Fruit fly (Drosophila melanogaster) whole organism, embryonic: ENCODE data around the gene CG44261.

Experiments
- CG10209 ChIP-seq: fragments of 200-800 bp; sonication (Bioruptor generic); optimal IDR thresholded peaks from 3 replicates; lab custom pipeline; 2017; ENCODE audit warnings: missing biosample characterization, mild to moderate bottlenecking, missing genetic modification characterization, missing genetic modification reagents
- CG12219 ChIP-seq: fragments of 200-800 bp; sonication (Bioruptor generic); optimal IDR thresholded peaks from 3 replicates; lab custom pipeline; 2018; ENCODE audit warnings: missing biosample characterization, mild to moderate bottlenecking, missing genetic modification characterization
- CG13894 ChIP-seq: fragments of 200-800 bp; sonication (Bioruptor generic); optimal IDR thresholded peaks from 3 replicates; lab custom pipeline; 2018; ENCODE audit warnings: missing biosample characterization, mild to moderate bottlenecking, missing genetic modification characterization, moderate library complexity
- CG14050 ChIP-seq: fragments of 200-800 bp; sonication (Bioruptor generic); IDR thresholded peaks from 3 replicates; pipeline ENCODE4 v1.3.6; 2022; ENCODE audit warnings: missing biosample characterization, missing genetic modification characterization
- CG14441 ChIP-seq: fragments of 200-800 bp; sonication (Bioruptor generic); IDR thresholded peaks from 2 replicates; pipeline ENCODE4 v1.3.6; 2022; ENCODE audit warnings: missing biosample characterization, missing genetic modification characterization
- CG14710 ChIP-seq: fragments of 200-800 bp; sonication (Bioruptor generic); optimal IDR thresholded peaks from 3 replicates; lab custom pipeline; 2019; ENCODE audit warnings: missing biosample characterization, mild to moderate bottlenecking, missing genetic modification characterization, moderate library complexity
- CG15011 ChIP-seq: fragments of 200-800 bp; sonication (Bioruptor generic); optimal IDR thresholded peaks from 3 replicates; lab custom pipeline; 2018; ENCODE audit warnings: missing biosample characterization, mild to moderate bottlenecking, missing genetic modification characterization
- CG15696 ChIP-seq: fragments of 200-800 bp; sonication (Bioruptor generic); optimal IDR thresholded peaks from 2 replicates; lab custom pipeline; 2019; ENCODE audit warnings: missing biosample characterization, mild to moderate bottlenecking, missing genetic modification characterization, moderate library complexity
- CG16813 ChIP-seq: fragments of 200-800 bp; sonication (Bioruptor generic); IDR thresholded peaks from 3 replicates; pipeline ENCODE4 v1.3.6; 2022; ENCODE audit warnings: missing biosample characterization, missing genetic modification characterization; ENCODE audit not compliant: partially characterized antibody
- CG32532 ChIP-seq: fragments of 200-800 bp; sonication (Bioruptor generic); IDR thresholded peaks from 2 replicates; pipeline ENCODE4 v1.3.6; 2022; ENCODE audit warnings: missing biosample characterization, missing genetic modification characterization
- CG34376 ChIP-seq: fragments of 200-800 bp; sonication (Bioruptor generic); optimal IDR thresholded peaks from 2 replicates; lab custom pipeline; 2018; ENCODE audit warnings: missing biosample characterization, mild to moderate bottlenecking, missing genetic modification characterization
- CG6175 ChIP-seq: fragments of 200-800 bp; sonication (Bioruptor generic); IDR thresholded peaks from 3 replicates; pipeline ENCODE4 v1.3.6; 2022; ENCODE audit warnings: missing biosample characterization, missing genetic modification characterization
- CG6272 ChIP-seq: fragments of 200-800 bp; sonication (Bioruptor generic); IDR thresholded peaks from 2 replicates; pipeline ENCODE4 v1.3.6; 2022; ENCODE audit warnings: missing biosample characterization, missing genetic modification characterization
- CG7745 ChIP-seq: fragments of 200-800 bp; sonication (Bioruptor generic); optimal IDR thresholded peaks from 2 replicates; lab custom pipeline; 2018; ENCODE audit warnings: missing biosample characterization, mild to moderate bottlenecking, missing genetic modification characterization, moderate library complexity
- CG8478 ChIP-seq: fragments of >200 bp; optimal IDR thresholded peaks from 2 replicates; lab custom pipeline; 2018
- CG9727 ChIP-seq: fragments of 200-800 bp; sonication (Bioruptor generic); optimal IDR thresholded peaks from 3 replicates; lab custom pipeline; 2017; ENCODE audit warnings: missing biosample characterization, mild to moderate bottlenecking, missing genetic modification characterization
- D19B ChIP-seq: fragments of 200-800 bp; sonication (Bioruptor generic); optimal IDR thresholded peaks from 2 replicates; lab custom pipeline; 2017; ENCODE audit warnings: missing biosample characterization, mild to moderate bottlenecking, missing genetic modification characterization
- Dad ChIP-seq: fragments of 200-800 bp; sonication (Bioruptor generic); optimal IDR thresholded peaks from 3 replicates; lab custom pipeline; 2016; ENCODE audit warnings: missing biosample characterization, missing genetic modification characterization
- Doc2 ChIP-seq: fragments of 200-800 bp; sonication (Bioruptor generic); IDR thresholded peaks from 2 replicates; pipeline ENCODE4 v1.3.6; 2022; ENCODE audit warnings: missing biosample characterization, missing genetic modification characterization
- Hmx ChIP-seq: fragments of 200-800 bp; sonication (Bioruptor generic); optimal IDR thresholded peaks from 2 replicates; lab custom pipeline; 2016; ENCODE audit warnings: missing biosample characterization, missing genetic modification characterization
- Hr78 ChIP-seq, 2 experiments: fragments of 200-800 bp in 1 of 2; fragments of >200 bp in 1 of 2; sonication (Bioruptor generic) in 1 of 2; optimal IDR thresholded peaks; 2 replicates each; lab custom pipeline; 2017 to 2019; ENCODE audit warnings: missing biosample characterization in 2 of 2, missing genetic modification characterization in 2 of 2, mild to moderate bottlenecking in 1 of 2, moderate library complexity in 1 of 2
- NFAT ChIP-seq: fragments of 200-800 bp; sonication (Bioruptor generic); IDR thresholded peaks from 2 replicates; pipeline ENCODE4 v1.3.6; 2022; ENCODE audit warnings: missing biosample characterization, missing genetic modification characterization
- Optix ChIP-seq: fragments of 200-800 bp; sonication (Bioruptor generic); IDR thresholded peaks from 3 replicates; pipeline ENCODE4 v1.3.6; 2022; ENCODE audit warnings: missing biosample characterization, missing genetic modification characterization
- Sox100B ChIP-seq: fragments of 200-800 bp; sonication (Bioruptor generic); optimal IDR thresholded peaks from 3 replicates; lab custom pipeline; 2018; ENCODE audit warnings: missing biosample characterization, mild to moderate bottlenecking, missing genetic modification characterization
- Spps ChIP-seq: fragments of 200-800 bp; sonication (Bioruptor generic); optimal IDR thresholded peaks from 2 replicates; lab custom pipeline; 2018; ENCODE audit warnings: missing biosample characterization, mild to moderate bottlenecking, missing genetic modification characterization
- TFAM ChIP-seq: fragments of 200-800 bp; sonication (Bioruptor generic); optimal IDR thresholded peaks from 2 replicates; lab custom pipeline; 2017; ENCODE audit warnings: missing biosample characterization, missing genetic modification characterization, inconsistent platforms
- Trl ChIP-seq, 3 experiments: fragments of >200 bp in 2 of 3; fragments of 200-800 bp in 1 of 3; sonication (Bioruptor generic) in 1 of 3; optimal IDR thresholded peaks; 2 replicates in 1 of 3; 3 replicates in 2 of 3; lab custom pipeline; 2016 to 2017; ENCODE audit warnings: missing biosample characterization in 1 of 3, missing genetic modification characterization in 1 of 3
- YL-1 ChIP-seq: fragments of 200-800 bp; sonication (Bioruptor generic); optimal IDR thresholded peaks from 3 replicates; lab custom pipeline; 2017; ENCODE audit warnings: missing biosample characterization, mild to moderate bottlenecking, missing genetic modification characterization
- ac ChIP-seq: fragments of 200-800 bp; sonication (Bioruptor generic); optimal IDR thresholded peaks from 3 replicates; lab custom pipeline; 2017; ENCODE audit warnings: missing biosample characterization, mild to moderate bottlenecking, missing genetic modification characterization
- btn ChIP-seq: fragments of 200-800 bp; sonication (Bioruptor generic); optimal IDR thresholded peaks from 2 replicates; lab custom pipeline; 2016; ENCODE audit warnings: missing biosample characterization, missing genetic modification characterization
- cwo ChIP-seq: fragments of 200-800 bp; sonication (Bioruptor generic); optimal IDR thresholded peaks from 3 replicates; lab custom pipeline; 2017; ENCODE audit warnings: missing biosample characterization, missing genetic modification characterization, mild to moderate bottlenecking, moderate library complexity, missing genetic modification reagents
- dpn ChIP-seq, 2 experiments: fragments of 200-800 bp; sonication (Bioruptor generic); optimal IDR thresholded peaks; 3 replicates each; lab custom pipeline; 2016; ENCODE audit warnings: missing biosample characterization in 2 of 2, missing genetic modification characterization in 2 of 2
- esg ChIP-seq: fragments of 200-800 bp; sonication (Bioruptor generic); conservative IDR thresholded peaks from 2 replicates; pipeline ENCODE4 v1.3.6; 2022; ENCODE audit warnings: missing biosample characterization, missing genetic modification characterization
- fd64A ChIP-seq: fragments of 200-800 bp; sonication (Bioruptor generic); optimal IDR thresholded peaks from 3 replicates; lab custom pipeline; 2018; ENCODE audit warnings: missing biosample characterization, mild to moderate bottlenecking, missing genetic modification characterization
- gcm2 ChIP-seq: fragments of 200-800 bp; sonication (Bioruptor generic); optimal IDR thresholded peaks from 2 replicates; lab custom pipeline; 2016; ENCODE audit warnings: missing biosample characterization, missing genetic modification characterization
- gem ChIP-seq: fragments of 200-800 bp; sonication (Bioruptor generic); optimal IDR thresholded peaks from 2 replicates; lab custom pipeline; 2019; ENCODE audit warnings: missing biosample characterization, mild to moderate bottlenecking, missing genetic modification characterization, moderate library complexity
- lbe ChIP-seq: fragments of 200-800 bp; sonication (Bioruptor generic); optimal IDR thresholded peaks from 2 replicates; lab custom pipeline; 2016; ENCODE audit warnings: missing biosample characterization, mild to moderate bottlenecking, missing genetic modification characterization
- nau ChIP-seq: fragments of 200-800 bp; sonication (Bioruptor generic); optimal IDR thresholded peaks from 3 replicates; lab custom pipeline; 2017; ENCODE audit warnings: missing biosample characterization, mild to moderate bottlenecking, missing genetic modification characterization, missing genetic modification reagents
- p53 ChIP-seq: fragments of 200-800 bp; sonication (Bioruptor generic); optimal IDR thresholded peaks from 2 replicates; lab custom pipeline; 2016; ENCODE audit warnings: missing biosample characterization, missing genetic modification characterization
- peb ChIP-seq: fragments of 200-800 bp; sonication (Bioruptor generic); IDR thresholded peaks from 2 replicates; pipeline ENCODE4 v1.3.6; 2022; ENCODE audit warnings: missing biosample characterization, missing genetic modification characterization
- pfk ChIP-seq: fragments of 200-800 bp; sonication (Bioruptor generic); optimal IDR thresholded peaks from 2 replicates; lab custom pipeline; 2018; ENCODE audit warnings: missing biosample characterization, mild to moderate bottlenecking, missing genetic modification characterization, moderate library complexity
- prd ChIP-seq, 3 experiments: fragments of >200 bp in 2 of 3; fragments of 200-800 bp in 1 of 3; sonication (Bioruptor generic) in 1 of 3; optimal IDR thresholded peaks in 2 of 3; IDR thresholded peaks in 1 of 3; 2 replicates in 2 of 3; 3 replicates in 1 of 3; pipeline versions ENCODE4 v1.3.6 to Lab custom; 2017 to 2022; ENCODE audit warnings: missing biosample characterization in 1 of 3, missing genetic modification characterization in 1 of 3
- psq ChIP-seq: fragments of 200-800 bp; sonication (Bioruptor generic); optimal IDR thresholded peaks from 2 replicates; lab custom pipeline; 2017; ENCODE audit warnings: missing biosample characterization, missing genetic modification characterization
- run ChIP-seq: fragments of 200-800 bp; sonication (Bioruptor generic); optimal IDR thresholded peaks from 3 replicates; lab custom pipeline; 2018; ENCODE audit warnings: missing biosample characterization, mild to moderate bottlenecking, missing genetic modification characterization
- salm ChIP-seq: fragments of 200-800 bp; sonication (Bioruptor generic); optimal IDR thresholded peaks from 2 replicates; lab custom pipeline; 2018; ENCODE audit warnings: missing biosample characterization, mild to moderate bottlenecking, missing genetic modification characterization
- shn ChIP-seq: fragments of 200-800 bp; sonication (Bioruptor generic); optimal IDR thresholded peaks from 3 replicates; lab custom pipeline; 2016; ENCODE audit warnings: missing biosample characterization, missing genetic modification characterization
- vfl ChIP-seq: fragments of 200-800 bp; sonication (Bioruptor generic); optimal IDR thresholded peaks from 2 replicates; lab custom pipeline; 2016; ENCODE audit warnings: missing biosample characterization, missing genetic modification characterization
- wdn ChIP-seq: fragments of 200-800 bp; sonication (Bioruptor generic); IDR thresholded peaks from 2 replicates; pipeline ENCODE4 v1.3.6; 2022; ENCODE audit warnings: missing biosample characterization, missing genetic modification characterization
- zen2 ChIP-seq: fragments of 200-800 bp; sonication (Bioruptor generic); IDR thresholded peaks from 3 replicates; pipeline ENCODE4 v1.3.6; 2022; ENCODE audit warnings: missing biosample characterization, missing genetic modification characterization; ENCODE audit not compliant: partially characterized antibody

The CG44261 gene

DNA sequence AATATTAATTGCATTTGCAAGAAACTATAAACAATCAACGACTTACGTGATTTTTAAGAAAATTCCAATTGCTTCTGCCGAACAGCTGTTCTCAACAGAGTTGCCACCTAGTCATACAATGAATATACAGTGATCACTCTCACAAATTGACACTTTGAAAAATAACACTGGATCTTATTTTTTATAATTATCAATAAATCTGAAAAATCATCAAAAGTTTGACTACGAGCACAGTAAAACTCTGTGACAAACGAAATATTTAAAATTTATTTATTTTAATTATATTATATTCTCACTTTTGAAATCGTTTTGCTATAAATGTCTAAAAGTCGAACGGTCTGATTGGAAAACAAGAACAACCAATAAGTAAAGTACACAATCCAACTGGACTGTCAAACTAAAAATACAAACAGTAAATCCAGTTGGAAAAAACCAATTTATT is 8.0 kb downstream of the CG44261 start, which contains the start of gene CG34117 (continued):
- TF ChIP-seq nau (GFP tag; lab: Kevin White, UChicago), result peak; percentile 54
- peak; percentile 70 for TF ChIP-seq lbe (GFP tag; lab: Kevin White, UChicago)
- peak; percentile 81 for TF ChIP-seq CG14710 (tag; lab: Kevin White, UChicago)
- TF ChIP-seq CG16813, result no peak
- TF ChIP-seq D19B (GFP tag; lab: Kevin White, UChicago), result peak; percentile 48
- peak; percentile 89 for TF ChIP-seq NFAT
- no peak for TF ChIP-seq zen2 (GFP tag; lab: Robert Waterston, UW)
- peak; percentile 32 for TF ChIP-seq pfk (GFP tag; lab: Kevin White, UChicago)
- no peak for TF ChIP-seq btn (GFP tag; lab: Kevin White, UChicago)
- peak; percentile 55 for TF ChIP-seq CG15011
- no peak for TF ChIP-seq ac (GFP tag; lab: Kevin White, UChicago)
- TF ChIP-seq Sox100B (GFP tag; lab: Kevin White, UChicago), result peak; percentile 77
- TF ChIP-seq psq (GFP tag; lab: Kevin White, UChicago), result peak; percentile 53
- TF ChIP-seq Trl (optimal IDR thresholded peaks at IDR 0.05; lab: Kevin White, UChicago), result no peak
- TF ChIP-seq Trl (GFP tag; optimal IDR thresholded peaks at IDR 0.05; lab: Kevin White, UChicago), result peak; percentile 56
- TF ChIP-seq cwo (GFP tag; lab: Kevin White, UChicago), result peak; percentile 66
- no peak for TF ChIP-seq TFAM (GFP tag; lab: Kevin White, UChicago)
- TF ChIP-seq CG14050 (GFP tag; lab: Robert Waterston, UW), result peak; percentile 75
- peak; percentile 40 for TF ChIP-seq run (tag; lab: Kevin White, UChicago)
- TF ChIP-seq YL-1 (GFP tag; lab: Kevin White, UChicago), result peak; percentile 59
- peak; percentile 77 for TF ChIP-seq CG10209 (GFP tag; lab: Kevin White, UChicago)
- no peak for TF ChIP-seq gcm2 (GFP tag; lab: Kevin White, UChicago)
- peak; percentile 90 for TF ChIP-seq gem (tag; lab: Kevin White, UChicago)
- TF ChIP-seq p53, result no peak
- TF ChIP-seq dpn (GFP tag; optimal IDR thresholded peaks at IDR 0.05; lab: Kevin White, UChicago), result peak; percentile 58 to 89
- no peak for TF ChIP-seq Doc2 (GFP tag; lab: Robert Waterston, UW)
- peak; percentile 72 for TF ChIP-seq esg (GFP tag; lab: Robert Waterston, UW)
- TF ChIP-seq vfl (GFP tag; lab: Kevin White, UChicago), result peak; percentile 64
- no peak for TF ChIP-seq fd64A
- TF ChIP-seq CG34376 (GFP tag; lab: Kevin White, UChicago), result peak; percentile 74
- TF ChIP-seq CG15696, result peak; percentile 84
- peak; percentile 85 for TF ChIP-seq CG13894
- peak; percentile 79 for TF ChIP-seq wdn (GFP tag; lab: Robert Waterston, UW)
- TF ChIP-seq CG9727 (GFP tag; lab: Kevin White, UChicago), result peak; percentile 84
- TF ChIP-seq Optix (GFP tag; lab: Robert Waterston, UW), result no peak
- TF ChIP-seq CG12219 (GFP tag; lab: Kevin White, UChicago), result peak; percentile 49
- TF ChIP-seq Dad, result peak; percentile 34
- TF ChIP-seq Hmx (GFP tag; lab: Kevin White, UChicago), result peak; percentile 49
- no peak for TF ChIP-seq CG8478
- TF ChIP-seq prd (optimal IDR thresholded peaks at IDR 0.05; lab: Kevin White, UChicago), result no peak
- peak; percentile 90 for TF ChIP-seq prd (GFP tag; IDR thresholded peaks at IDR 0.05; lab: Robert Waterston, UW)
- no peak for TF ChIP-seq CG7745 (tag; lab: Kevin White, UChicago)
- peak; percentile 75; the same call in 1 of the 2 replicates for TF ChIP-seq CG14441 (GFP tag; lab: Robert Waterston, UW)
- TF ChIP-seq CG32532, result peak; percentile 90
- TF ChIP-seq CG6175 (GFP tag; lab: Robert Waterston, UW), result 0 out of 3 replicates have a peak, but pooled peaks have one; percentile 46
- 0 out of 2 replicates have a peak, but pooled peaks have one; percentile 16 for TF ChIP-seq peb (GFP tag; lab: Robert Waterston, UW)
- peak; percentile 30; the same call in 1 of the 2 replicates for TF ChIP-seq CG6272 (GFP tag; lab: Robert Waterston, UW)
- peak; percentile 0 for TF ChIP-seq shn
- peak in 1 of 2 experiments; percentile 17 for TF ChIP-seq Hr78 (GFP tag; optimal IDR thresholded peaks at IDR 0.05; lab: Kevin White, UChicago)
- peak; percentile 67 for TF ChIP-seq salm
- peak; percentile 67 for TF ChIP-seq Spps (tag; lab: Kevin White, UChicago)
